Worm (Caenorhabditis elegans) whole organism, L4 larva: ENCODE data around the gene ncap-1.

ENCODE experiments used
- F37D6.2 ChIP-seq: sonication (generic microtip); optimal IDR thresholded peaks from 2 replicates; lab custom pipeline; 2016; ENCODE audit warnings: mild to moderate bottlenecking, missing genetic modification characterization, missing compliant biosample characterization
- ceh-20 ChIP-seq: fragments of 200-800 bp; sonication (Bioruptor generic); IDR thresholded peaks from 2 replicates; pipeline ENCODE4 v1.3.6; 2022; ENCODE audit warnings: missing genetic modification reagents, missing genetic modification characterization, missing compliant biosample characterization
- ceh-82 ChIP-seq: sonication (generic microtip); optimal IDR thresholded peaks from 2 replicates; lab custom pipeline; 2017; ENCODE audit warnings: missing biosample characterization, missing genetic modification characterization
- madf-5 ChIP-seq, 2 experiments: fragments of 200-800 bp; sonication (Bioruptor generic); IDR thresholded peaks; 2 replicates each; pipeline ENCODE4 v1.3.6; 2022; ENCODE audit warnings: missing compliant biosample characterization in 2 of 2, missing genetic modification characterization in 2 of 2
- mdl-1 ChIP-seq, 2 experiments: fragments of 150-350 bp in 1 of 2; sonication (generic microtip) in 1 of 2; optimal IDR thresholded peaks; 2 replicates each; lab custom pipeline; 2014 to 2017; ENCODE audit warnings: missing biosample characterization in 2 of 2, missing genetic modification characterization in 2 of 2
- unc-62 ChIP-seq, 3 experiments: fragments of 150-350 bp in 1 of 3; sonication (generic microtip); optimal IDR thresholded peaks in 2 of 3; peaks in 1 of 3; 1 replicate in 1 of 3; 2 replicates in 2 of 3; lab custom pipeline; 2014 to 2017; ENCODE audit warnings: missing biosample characterization in 3 of 3, missing genetic modification characterization in 3 of 3, missing genetic modification reagents in 3 of 3, missing genotype in 1 of 3

DNA sequence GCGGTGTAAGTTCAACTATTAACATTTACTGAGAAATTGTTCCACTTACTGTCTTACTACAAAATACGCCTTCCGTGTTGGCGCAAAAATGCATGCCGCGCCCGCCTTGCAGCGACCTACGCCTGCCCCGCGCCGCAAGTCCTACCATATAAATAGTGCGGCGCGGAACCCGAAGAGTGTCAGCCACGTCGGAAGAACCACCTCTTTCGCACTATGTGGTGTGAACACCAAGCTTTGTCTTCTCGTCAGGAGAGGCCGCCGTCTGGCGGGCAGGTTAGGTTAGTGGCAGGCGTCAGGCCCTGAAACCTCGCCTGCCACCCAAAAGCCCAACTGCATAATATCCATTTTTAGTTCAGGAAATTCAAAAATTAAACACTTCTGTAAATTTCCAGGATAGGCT is 53.8 kb downstream of the ncap-1 start:
- TF ChIP-seq ceh-20 (GFP tag; lab: Robert Waterston, UW): no peak
- no peak for TF ChIP-seq unc-62 (GFP tag; optimal IDR thresholded peaks at IDR 0.05 in 1 of 2; lab: Kevin White, UChicago)
- TF ChIP-seq unc-62 (tag; optimal IDR thresholded peaks at IDR 0.05; lab: Kevin White, UChicago): no peak
- no peak for TF ChIP-seq F37D6.2 (tag; lab: Kevin White, UChicago)
- TF ChIP-seq mdl-1 (tag; optimal IDR thresholded peaks at IDR 0.05; lab: Kevin White, UChicago): no peak
- no peak for TF ChIP-seq ceh-82 (tag; lab: Kevin White, UChicago)
- TF ChIP-seq madf-5 (GFP tag; IDR thresholded peaks at IDR 0.05; lab: Robert Waterston, UW): no peak
